Worm (Caenorhabditis elegans): ENCODE results near the gene F09C6.12.

ce11 chrV:16838435-16838834 lies 44.2 kb upstream of the F09C6.12 start:
- no peak for TF ChIP-seq aha-1 (tag; optimal IDR thresholded peaks at IDR 0.05)
- no peak for TF ChIP-seq nhr-11 (tag; optimal IDR thresholded peaks at IDR 0.05)
- TF ChIP-seq Y116A8C.19 (tag; optimal IDR thresholded peaks at IDR 0.05; ENCODE audit: borderline replicate concordance): no peak
- TF ChIP-seq lin-13 (GFP tag; optimal IDR thresholded peaks at IDR 0.05): no peak
- TF ChIP-seq lin-35 (GFP tag; optimal IDR thresholded peaks at IDR 0.05): no peak
- no peak for TF ChIP-seq xbp-1 (tag; optimal IDR thresholded peaks at IDR 0.05)

Data from whole organism, L1 larva.